Fruit fly (Drosophila melanogaster) whole organism, pupa: Measurements from ENCODE around the gene ppan.
A peak's percentile ranks its signal among the peaks of the same experiment; 100 is the strongest.

ENCODE experiments used
- CG10348 ChIP-seq: fragments of 200-800 bp; sonication (Bioruptor generic); IDR thresholded peaks from 2 replicates; pipeline ENCODE4 v1.3.6; 2022; ENCODE audit warnings: missing biosample characterization, missing genetic modification characterization
- CG12605 ChIP-seq: fragments of 200-800 bp; sonication (Bioruptor generic); IDR thresholded peaks from 2 replicates; pipeline ENCODE4 v1.3.6; 2022; ENCODE audit warnings: missing biosample characterization, missing genetic modification characterization
- CG13204 ChIP-seq: fragments of 200-800 bp; sonication (Bioruptor generic); optimal IDR thresholded peaks from 2 replicates; lab custom pipeline; 2018; ENCODE audit warnings: missing biosample characterization, mild to moderate bottlenecking, missing genetic modification characterization, moderate library complexity
- CG14655 ChIP-seq: fragments of 200-800 bp; sonication (Bioruptor generic); optimal IDR thresholded peaks from 3 replicates; lab custom pipeline; 2017; ENCODE audit warnings: mild to moderate bottlenecking, missing biosample characterization, missing genetic modification reagents, missing genetic modification characterization
- CG15710 ChIP-seq: fragments of 200-800 bp; sonication (Bioruptor generic); optimal IDR thresholded peaks from 2 replicates; lab custom pipeline; 2018; ENCODE audit warnings: missing biosample characterization, mild to moderate bottlenecking, missing genetic modification characterization, moderate library complexity
- CG17806 ChIP-seq: fragments of 200-800 bp; sonication (Bioruptor generic); optimal IDR thresholded peaks from 2 replicates; lab custom pipeline; 2018; ENCODE audit warnings: missing biosample characterization, mild to moderate bottlenecking, missing genetic modification characterization, moderate library complexity
- CG32121 ChIP-seq: fragments of 200-800 bp; sonication (Bioruptor generic); IDR thresholded peaks from 2 replicates; pipeline ENCODE4 v1.3.6; 2022; ENCODE audit warnings: missing biosample characterization, missing genetic modification characterization
- CG34367 ChIP-seq: fragments of 200-800 bp; sonication (Bioruptor generic); optimal IDR thresholded peaks from 2 replicates; lab custom pipeline; 2018; ENCODE audit warnings: missing biosample characterization, mild to moderate bottlenecking, missing genetic modification characterization
- CG4496 ChIP-seq: fragments of 200-800 bp; sonication (Bioruptor generic); IDR thresholded peaks from 3 replicates; pipeline ENCODE4 v1.3.6; 2022; ENCODE audit warnings: missing biosample characterization, missing genetic modification characterization
- CG8159 ChIP-seq: fragments of 200-800 bp; sonication (Bioruptor generic); optimal IDR thresholded peaks from 3 replicates; lab custom pipeline; 2018; ENCODE audit warnings: missing biosample characterization, mild to moderate bottlenecking, missing genetic modification characterization, moderate library complexity
- CG8301 ChIP-seq: fragments of 200-800 bp; sonication (Bioruptor generic); optimal IDR thresholded peaks from 2 replicates; lab custom pipeline; 2018; ENCODE audit warnings: missing biosample characterization, mild to moderate bottlenecking, missing genetic modification characterization
- CG9948 ChIP-seq: fragments of 200-800 bp; sonication (Bioruptor generic); optimal IDR thresholded peaks from 2 replicates; lab custom pipeline; 2018; ENCODE audit warnings: missing biosample characterization, mild to moderate bottlenecking, missing genetic modification characterization, moderate library complexity
- D1 ChIP-seq: fragments of 200-800 bp; sonication (Bioruptor generic); optimal IDR thresholded peaks from 2 replicates; lab custom pipeline; 2018; ENCODE audit warnings: missing biosample characterization, mild to moderate bottlenecking, missing genetic modification characterization, moderate library complexity
- EcR ChIP-seq: fragments of 200-800 bp; sonication (Bioruptor generic); optimal IDR thresholded peaks from 3 replicates; lab custom pipeline; 2019; ENCODE audit warnings: missing biosample characterization, missing genetic modification characterization, mild to moderate bottlenecking, moderate library complexity, missing genetic modification reagents
- Ets98B ChIP-seq: fragments of 200-800 bp; sonication (Bioruptor generic); IDR thresholded peaks from 2 replicates; pipeline ENCODE4 v1.3.6; 2022; ENCODE audit warnings: missing biosample characterization, missing genetic modification characterization
- Pif1A ChIP-seq: fragments of 200-800 bp; sonication (Bioruptor generic); optimal IDR thresholded peaks from 3 replicates; lab custom pipeline; 2016; ENCODE audit warnings: missing biosample characterization, missing genetic modification characterization
- Pif1B ChIP-seq: fragments of 200-800 bp; sonication (Bioruptor generic); optimal IDR thresholded peaks from 3 replicates; lab custom pipeline; 2016; ENCODE audit warnings: missing biosample characterization, missing genetic modification characterization
- Snoo ChIP-seq: fragments of 200-800 bp; sonication (Bioruptor generic); optimal IDR thresholded peaks from 3 replicates; lab custom pipeline; 2017; ENCODE audit warnings: missing biosample characterization, mild to moderate bottlenecking, missing genetic modification characterization, inconsistent platforms
- fd96Ca ChIP-seq: fragments of 200-800 bp; sonication (Bioruptor generic); IDR thresholded peaks from 3 replicates; pipeline ENCODE4 v1.3.6; 2022; ENCODE audit warnings: missing biosample characterization, missing genetic modification characterization
- gl ChIP-seq: fragments of 200-800 bp; sonication (Bioruptor generic); optimal IDR thresholded peaks from 2 replicates; lab custom pipeline; 2018; ENCODE audit warnings: missing biosample characterization, mild to moderate bottlenecking, missing genetic modification characterization
- rn ChIP-seq: fragments of 200-800 bp; sonication (Bioruptor generic); IDR thresholded peaks from 2 replicates; pipeline ENCODE4 v1.3.6; 2022; ENCODE audit warnings: missing biosample characterization, missing genetic modification characterization

The ppan gene

DNA sequence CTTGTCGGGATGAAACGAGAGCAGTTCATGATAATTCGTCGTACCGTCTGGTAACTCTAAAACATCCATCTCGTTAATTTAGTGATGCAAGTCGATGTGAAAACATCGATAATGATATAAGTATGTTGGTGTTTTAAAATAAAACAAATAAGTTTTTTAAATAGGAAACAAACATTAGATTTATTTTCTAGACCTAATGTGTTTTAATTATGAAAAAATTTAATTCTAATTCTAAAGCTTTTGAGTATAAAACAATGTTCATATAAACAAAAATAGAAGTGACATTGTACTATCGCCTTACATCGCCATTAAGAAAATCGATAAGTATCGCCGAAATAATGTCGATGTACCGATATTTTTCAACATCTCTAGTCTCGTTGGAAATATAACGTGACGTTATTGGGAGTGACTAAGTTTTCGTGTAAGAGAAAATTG, 5.0 kb upstream of the ppan start, which contains the start of gene Rab11:
Gene Rab11 (plus strand): TSS at position 363 of the 435 bp plus-strand sequence.
- TF ChIP-seq EcR (no peak), CG15710 (tag; lab: Kevin White, UChicago) (peak; percentile 43), CG8159 (tag; lab: Kevin White, UChicago) (peak; percentile 39), CG34367 (peak; percentile 12)

DNA sequence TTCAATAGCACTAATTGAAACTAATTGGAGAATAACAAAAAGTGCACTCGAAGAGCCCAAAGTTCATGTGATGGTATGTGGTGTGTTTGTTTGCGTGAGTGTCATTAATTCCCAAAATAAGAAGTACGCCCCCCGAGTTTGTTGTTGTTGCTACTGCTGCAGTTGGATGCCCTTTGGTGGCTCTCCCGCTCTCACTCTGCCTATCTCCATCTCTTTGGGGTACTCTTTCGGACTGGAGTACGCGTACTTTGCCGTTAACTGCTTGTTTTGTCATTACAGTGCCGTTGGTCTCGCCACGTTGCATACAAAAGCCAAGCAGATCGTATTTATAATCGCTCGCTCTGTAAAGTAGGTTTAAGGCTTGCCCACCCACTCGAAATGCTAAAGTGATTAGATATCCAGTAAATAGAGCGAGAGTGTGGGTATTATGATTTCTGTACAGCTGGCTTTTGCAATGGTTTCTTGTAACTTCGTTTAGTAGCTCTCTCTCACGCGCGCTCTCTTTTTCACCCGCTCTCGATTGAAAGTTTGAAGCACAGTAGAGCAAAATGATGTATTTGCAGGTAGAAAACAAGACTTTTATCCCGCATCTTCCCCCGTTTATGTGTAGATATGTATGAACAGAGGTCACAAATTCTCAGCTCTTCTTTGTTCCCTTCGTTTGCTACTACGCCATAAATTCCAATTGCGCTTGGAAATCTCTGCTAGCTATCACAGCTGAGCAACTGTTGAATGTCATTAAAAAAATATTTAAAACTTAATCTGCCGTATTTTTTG, 3.9 kb upstream of the ppan start:
- TF ChIP-seq D1 (tag; lab: Kevin White, UChicago) (no peak), Snoo (tag; lab: Kevin White, UChicago) (no peak), CG15710 (tag; lab: Kevin White, UChicago) (no peak), Pif1A (no peak), Pif1B (GFP tag; lab: Kevin White, UChicago) (no peak), EcR (peak; percentile 89), CG8301 (tag; lab: Kevin White, UChicago) (peak; percentile 55), rn (no peak), CG9948 (tag; lab: Kevin White, UChicago) (peak; percentile 18), CG17806 (tag; lab: Kevin White, UChicago) (peak; percentile 16), CG4496 (0 out of 3 replicates have a peak, but pooled peaks have one; percentile 6), CG34367 (no peak), CG32121 (GFP tag; lab: Robert Waterston, UW) (0 out of 2 replicates have a peak, but pooled peaks have one; percentile 10), fd96Ca (GFP tag; lab: Robert Waterston, UW) (0 out of 3 replicates have a peak, but pooled peaks have one; percentile 57), Ets98B (peak; percentile 44), CG10348 (GFP tag; lab: Robert Waterston, UW) (no peak), CG8159 (tag; lab: Kevin White, UChicago) (peak; percentile 3), gl (tag; lab: Kevin White, UChicago) (no peak)

DNA sequence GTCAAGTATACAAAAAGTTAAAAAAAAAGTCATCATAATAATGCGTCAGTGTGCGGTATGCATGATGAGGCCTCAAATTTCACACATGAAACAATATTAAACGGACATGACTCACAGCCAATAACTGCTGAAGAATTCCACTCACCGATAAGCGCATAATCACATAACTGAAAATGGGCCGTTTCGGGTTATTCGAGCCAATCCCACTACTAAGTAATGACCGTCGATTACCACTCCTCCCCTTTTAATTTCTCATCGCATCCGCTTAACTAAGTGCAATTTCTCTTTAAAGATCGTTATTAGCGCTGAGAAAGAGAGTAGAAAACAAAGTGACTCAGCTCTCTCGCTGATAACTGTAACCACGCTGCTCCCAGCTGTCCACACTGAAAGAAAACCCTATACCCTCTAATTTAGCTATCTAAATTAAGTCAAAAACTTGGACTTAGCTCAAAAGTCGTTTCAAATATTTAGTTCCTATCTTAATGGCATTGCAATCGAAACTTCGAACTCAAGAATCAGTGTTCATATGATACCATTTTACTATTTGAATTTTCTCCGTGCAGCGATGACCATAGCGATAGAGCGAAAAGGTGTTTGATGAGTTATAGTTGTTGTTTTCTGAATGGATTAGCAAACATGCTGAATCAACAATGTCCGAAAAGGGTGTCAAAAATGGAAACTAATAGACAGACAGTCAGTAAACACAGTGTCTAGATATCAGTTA, 3.1 kb upstream of the ppan start:
- TF ChIP-seq Snoo (tag; lab: Kevin White, UChicago): peak; percentile 56
- TF ChIP-seq CG12605: peak; percentile 90
- TF ChIP-seq gl (tag; lab: Kevin White, UChicago): peak; percentile 8
- TF ChIP-seq rn: peak; percentile 38; the same call in 1 of the 2 replicates
- peak; percentile 62 for TF ChIP-seq CG9948 (tag; lab: Kevin White, UChicago)
- TF ChIP-seq CG14655: no peak
- peak; percentile 49 for TF ChIP-seq CG15710 (tag; lab: Kevin White, UChicago)
- TF ChIP-seq D1 (tag; lab: Kevin White, UChicago): no peak
- peak; percentile 91 for TF ChIP-seq Ets98B
- TF ChIP-seq CG32121 (GFP tag; lab: Robert Waterston, UW): peak; percentile 86
- TF ChIP-seq Pif1B (GFP tag; lab: Kevin White, UChicago): peak; percentile 78
- no peak for TF ChIP-seq CG34367
- peak; percentile 61 for TF ChIP-seq CG8159 (tag; lab: Kevin White, UChicago)
- 0 out of 2 replicates have a peak, but pooled peaks have one; percentile 10 for TF ChIP-seq CG10348 (GFP tag; lab: Robert Waterston, UW)
- peak; percentile 92 for TF ChIP-seq CG4496
- peak; percentile 77 for TF ChIP-seq CG17806 (tag; lab: Kevin White, UChicago)
- TF ChIP-seq EcR: no peak
- TF ChIP-seq CG13204: no peak
- peak; percentile 85 for TF ChIP-seq CG8301 (tag; lab: Kevin White, UChicago)
- no peak for TF ChIP-seq Pif1A
- TF ChIP-seq fd96Ca (GFP tag; lab: Robert Waterston, UW): peak; percentile 88

DNA sequence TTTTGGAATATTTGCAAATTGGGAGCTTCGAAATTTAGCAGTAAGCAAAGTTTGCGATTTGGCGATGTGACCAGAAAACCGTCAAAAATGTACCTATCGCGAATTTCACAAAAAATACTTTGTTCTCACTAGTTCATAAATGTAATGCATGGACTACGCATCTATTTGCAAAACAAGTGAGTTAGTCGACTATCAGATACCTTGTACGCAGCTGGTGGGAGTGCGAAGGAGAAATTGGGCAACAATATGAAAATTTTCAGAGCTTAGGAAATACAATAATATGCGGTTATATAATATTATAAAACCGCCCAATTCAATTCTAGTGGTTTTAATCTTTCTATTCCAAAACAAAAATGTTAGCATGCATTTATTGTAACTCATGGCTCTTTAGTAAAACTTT, 2.7 kb downstream of the ppan start, which contains the start of gene Bdbt:
Gene Bdbt (minus strand): TSS at position 73 of the 400 bp plus-strand sequence.
- no peak for TF ChIP-seq CG34367
- no peak for TF ChIP-seq CG13204
- TF ChIP-seq CG12605: no peak; the same call in 1 of the 2 replicates
- no peak for TF ChIP-seq Pif1B (GFP tag; lab: Kevin White, UChicago)
- TF ChIP-seq Snoo (tag; lab: Kevin White, UChicago): peak; percentile 5
- TF ChIP-seq D1 (tag; lab: Kevin White, UChicago): no peak
- TF ChIP-seq CG14655: no peak
- TF ChIP-seq EcR: no peak
- TF ChIP-seq fd96Ca (GFP tag; lab: Robert Waterston, UW): no peak; the same call in 2 of the 3 replicates
- TF ChIP-seq CG8301 (tag; lab: Kevin White, UChicago): peak; percentile 43
- TF ChIP-seq CG15710 (tag; lab: Kevin White, UChicago): peak; percentile 9
- TF ChIP-seq CG4496: 0 out of 3 replicates have a peak, but pooled peaks have one; percentile 47
- peak; percentile 45 for TF ChIP-seq CG17806 (tag; lab: Kevin White, UChicago)
- TF ChIP-seq CG9948 (tag; lab: Kevin White, UChicago): peak; percentile 20
- no peak for TF ChIP-seq Pif1A
- no peak for TF ChIP-seq CG10348 (GFP tag; lab: Robert Waterston, UW)
- TF ChIP-seq gl (tag; lab: Kevin White, UChicago): no peak
- no peak for TF ChIP-seq rn
- TF ChIP-seq CG32121 (GFP tag; lab: Robert Waterston, UW): no peak
- TF ChIP-seq CG8159 (tag; lab: Kevin White, UChicago): no peak
- peak; percentile 44 for TF ChIP-seq Ets98B

DNA sequence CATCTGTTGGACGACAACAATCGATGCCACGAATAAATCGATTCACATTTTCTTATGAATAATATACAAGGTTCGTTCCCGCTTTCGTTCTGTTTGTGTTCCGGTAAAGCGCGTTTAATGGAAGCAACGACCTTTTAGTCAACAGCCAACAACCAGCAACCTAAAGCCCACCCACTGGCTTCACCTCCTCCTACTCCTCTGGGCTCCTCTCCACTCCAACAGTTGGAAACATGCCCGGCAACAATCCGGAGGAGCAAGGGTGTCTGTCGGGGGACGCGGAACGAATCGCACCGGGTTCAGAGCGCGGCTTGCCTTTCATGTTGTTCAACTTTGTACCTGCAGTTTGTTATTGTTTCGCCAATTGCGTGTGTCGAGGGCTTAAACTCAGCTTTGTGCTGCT, 8.2 kb downstream of the ppan start:
- TF ChIP-seq EcR (peak; percentile 96), CG15710 (tag; lab: Kevin White, UChicago) (no peak)
